Worm (Caenorhabditis elegans): ENCODE measurements around the gene clec-70.

clec-70 gene

ce11 chrIV:3962584-3962983 lies 30.1 kb downstream of the clec-70 start, which contains the start of gene Y46C8AM.1:
Y46C8AM.1 (plus strand) TSS chrIV:3962884.
- TF ChIP-seq M03D4.4 (tag; optimal IDR thresholded peaks at IDR 0.05) (no peak), sem-2 (GFP tag; optimal IDR thresholded peaks at IDR 0.05) (no peak), ceh-83 (GFP tag; optimal IDR thresholded peaks at IDR 0.05) (no peak), nhr-28 (tag; optimal IDR thresholded peaks at IDR 0.05) (no peak), unc-39 (tag; optimal IDR thresholded peaks at IDR 0.05) (no peak), drap-1 (GFP tag; optimal IDR thresholded peaks at IDR 0.05) (no peak), elt-1 (tag; optimal IDR thresholded peaks at IDR 0.05; ENCODE audit: borderline replicate concordance, insufficient read depth) (no peak), lsy-2 (tag; optimal IDR thresholded peaks at IDR 0.05) (no peak), nhr-237 (tag; optimal IDR thresholded peaks at IDR 0.05) (no peak), mep-1 (tag; optimal IDR thresholded peaks at IDR 0.05) (no peak), sptf-1 (tag; optimal IDR thresholded peaks at IDR 0.05) (no peak), nhr-76 (tag; optimal IDR thresholded peaks at IDR 0.05) (no peak), nhr-2 (tag; optimal IDR thresholded peaks at IDR 0.05) (no peak), lin-32 (GFP tag; optimal IDR thresholded peaks at IDR 0.05) (no peak), mab-5 (tag; optimal IDR thresholded peaks at IDR 0.05) (no peak), nhr-12 (tag; optimal IDR thresholded peaks at IDR 0.05) (no peak), mls-2 (tag; optimal IDR thresholded peaks at IDR 0.05) (no peak), elt-3 (tag; optimal IDR thresholded peaks at IDR 0.05) (no peak), bed-3 (GFP tag; optimal IDR thresholded peaks at IDR 0.05) (no peak), unc-62 (GFP tag; optimal IDR thresholded peaks at IDR 0.05) (no peak)

ce11 chrIV:3963498-3963897 lies 31.0 kb downstream of the clec-70 start:
- no peak for TF ChIP-seq unc-120 (tag; optimal IDR thresholded peaks at IDR 0.05; ENCODE audit: poor library complexity, severe bottlenecking)
- no peak for TF ChIP-seq zip-8 (tag; optimal IDR thresholded peaks at IDR 0.05)
- TF ChIP-seq lsy-2 (tag; optimal IDR thresholded peaks at IDR 0.05): no peak
- no peak for TF ChIP-seq elt-1 (tag; optimal IDR thresholded peaks at IDR 0.05; ENCODE audit: borderline replicate concordance, insufficient read depth)
- no peak for TF ChIP-seq nhr-2 (tag; optimal IDR thresholded peaks at IDR 0.05)
- no peak for TF ChIP-seq ham-2 (GFP tag; optimal IDR thresholded peaks at IDR 0.05)

DNA sequence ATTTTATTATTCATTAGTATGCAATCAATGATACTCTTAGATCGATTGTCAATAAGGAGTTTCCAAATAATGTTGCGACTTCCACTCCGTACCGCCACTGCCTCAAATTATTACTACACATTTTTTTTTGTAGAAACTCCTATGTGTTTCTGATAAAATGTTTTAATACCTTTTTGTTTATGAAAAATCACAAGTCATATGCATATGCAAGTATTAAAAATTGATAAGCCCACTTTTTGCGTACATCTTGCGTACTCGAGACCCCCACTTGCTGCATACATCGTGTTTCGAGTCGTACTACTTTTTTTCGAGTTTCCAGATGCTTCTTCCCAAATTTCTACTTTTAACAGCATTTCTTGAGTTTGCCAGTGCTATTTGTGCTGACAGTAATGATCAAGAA lies 32.5 kb downstream of the clec-70 start, which contains the start of gene clec-76:
Gene clec-76, plus strand, starts transcription at position 234 of the 400 bp plus-strand sequence.
- TF ChIP-seq M03D4.4 (tag; optimal IDR thresholded peaks at IDR 0.05) (no peak), pha-4 (tag; optimal IDR thresholded peaks at IDR 0.05) (no peak), nhr-76 (tag; optimal IDR thresholded peaks at IDR 0.05) (no peak), ceh-43 (GFP tag; optimal IDR thresholded peaks at IDR 0.05) (no peak), unc-39 (tag; optimal IDR thresholded peaks at IDR 0.05) (no peak), lin-32 (GFP tag; optimal IDR thresholded peaks at IDR 0.05) (no peak), elt-1 (tag; optimal IDR thresholded peaks at IDR 0.05; ENCODE audit: borderline replicate concordance, insufficient read depth) (no peak), ces-1 (GFP tag; optimal IDR thresholded peaks at IDR 0.05) (no peak), ham-2 (GFP tag; optimal IDR thresholded peaks at IDR 0.05) (no peak), zip-8 (tag; optimal IDR thresholded peaks at IDR 0.05) (no peak), snpc-4 (tag; optimal IDR thresholded peaks at IDR 0.05) (no peak), nhr-2 (tag; optimal IDR thresholded peaks at IDR 0.05) (no peak)

ce11 chrIV:3973049-3973448 lies 40.5 kb downstream of the clec-70 start, which contains the start of gene clec-79:
clec-79 (plus strand) TSS chrIV:3973349.
- TF ChIP-seq hlh-1 (tag; optimal IDR thresholded peaks at IDR 0.05) (no peak), sptf-1 (tag; optimal IDR thresholded peaks at IDR 0.05) (no peak), nhr-28 (tag; optimal IDR thresholded peaks at IDR 0.05) (no peak), flh-1 (GFP tag; optimal IDR thresholded peaks at IDR 0.05) (no peak), ceh-43 (GFP tag; optimal IDR thresholded peaks at IDR 0.05) (no peak), unc-120 (tag; optimal IDR thresholded peaks at IDR 0.05; ENCODE audit: poor library complexity, severe bottlenecking) (no peak), ces-1 (GFP tag; optimal IDR thresholded peaks at IDR 0.05) (no peak)

ce11 chrIV:3977965-3978523 lies 45.5 kb downstream of the clec-70 start, which contains the start of gene srh-220:
srh-220 (minus strand) TSS chrIV:3978015.
- TF ChIP-seq flh-1 (GFP tag; optimal IDR thresholded peaks at IDR 0.05): no peak
- TF ChIP-seq sptf-1 (tag; optimal IDR thresholded peaks at IDR 0.05): no peak
- no peak for TF ChIP-seq snpc-4 (tag; optimal IDR thresholded peaks at IDR 0.05)
- TF ChIP-seq ham-2 (GFP tag; optimal IDR thresholded peaks at IDR 0.05): no peak
- TF ChIP-seq cnd-1 (tag; optimal IDR thresholded peaks at IDR 0.05): no peak
- no peak for TF ChIP-seq mep-1 (tag; optimal IDR thresholded peaks at IDR 0.05)
- no peak for TF ChIP-seq ceh-39 (tag; optimal IDR thresholded peaks at IDR 0.05)
- TF ChIP-seq lin-13 (tag; optimal IDR thresholded peaks at IDR 0.05): no peak
- TF ChIP-seq blmp-1 (tag; optimal IDR thresholded peaks at IDR 0.05): no peak
- no peak for TF ChIP-seq lin-32 (GFP tag; optimal IDR thresholded peaks at IDR 0.05)
- no peak for TF ChIP-seq ces-1 (GFP tag; optimal IDR thresholded peaks at IDR 0.05)
- TF ChIP-seq elt-3 (tag; optimal IDR thresholded peaks at IDR 0.05): no peak
- TF ChIP-seq mab-5 (tag; optimal IDR thresholded peaks at IDR 0.05): no peak
- no peak for TF ChIP-seq zip-8 (tag; optimal IDR thresholded peaks at IDR 0.05)
- no peak for TF ChIP-seq drap-1 (GFP tag; optimal IDR thresholded peaks at IDR 0.05)
- TF ChIP-seq hlh-1 (tag; optimal IDR thresholded peaks at IDR 0.05): no peak
- no peak for TF ChIP-seq nhr-2 (tag; optimal IDR thresholded peaks at IDR 0.05)
- TF ChIP-seq nhr-12 (tag; optimal IDR thresholded peaks at IDR 0.05): no peak
- no peak for TF ChIP-seq mls-2 (tag; optimal IDR thresholded peaks at IDR 0.05)
- no peak for TF ChIP-seq pha-4 (tag; optimal IDR thresholded peaks at IDR 0.05)

Data from whole organism, mixed stage, embryonic.